Worm (Caenorhabditis elegans) whole organism, L4 larva: ENCODE measurements around the gene srz-20.

Experiments
- attf-4 ChIP-seq: sonication (generic microtip); optimal IDR thresholded peaks from 3 replicates; lab custom pipeline; 2017; ENCODE audit warnings: missing biosample characterization, missing genetic modification characterization
- dpl-1 ChIP-seq: fragments of 150-350 bp; optimal IDR thresholded peaks from 2 replicates; lab custom pipeline; 2014; ENCODE audit warnings: missing biosample characterization, missing genetic modification reagents, missing genetic modification characterization
- egl-27 ChIP-seq: sonication (generic microtip); optimal IDR thresholded peaks from 3 replicates; lab custom pipeline; 2017; ENCODE audit warnings: missing biosample characterization, missing genetic modification reagents, missing genetic modification characterization
- fos-1 ChIP-seq: fragments of 150-350 bp; optimal IDR thresholded peaks from 2 replicates; lab custom pipeline; 2014; ENCODE audit warnings: missing biosample characterization, missing genetic modification characterization
- hlh-30 ChIP-seq: sonication (generic microtip); optimal IDR thresholded peaks from 2 replicates; lab custom pipeline; 2017; ENCODE audit warnings: antibody characterized with exemption, mild to moderate bottlenecking, missing genetic modification characterization, missing compliant biosample characterization; ENCODE audit not compliant: insufficient read depth
- lin-15B ChIP-seq: fragments of 150-350 bp; sonication (generic microtip); optimal IDR thresholded peaks from 3 replicates; lab custom pipeline; 2014; ENCODE audit warnings: missing biosample characterization, missing genetic modification characterization
- mdl-1 ChIP-seq, 2 experiments: fragments of 150-350 bp in 1 of 2; sonication (generic microtip) in 1 of 2; optimal IDR thresholded peaks; 2 replicates each; lab custom pipeline; 2014 to 2017; ENCODE audit warnings: missing biosample characterization in 2 of 2, missing genetic modification characterization in 2 of 2
- mdt-29 ChIP-seq: fragments of 200-800 bp; sonication (Bioruptor generic); IDR thresholded peaks from 2 replicates; pipeline ENCODE4 v1.3.6; 2022; ENCODE audit warnings: missing genetic modification reagents, missing genetic modification characterization, missing compliant biosample characterization
- mep-1 ChIP-seq: fragments of 150-350 bp; sonication (generic microtip); optimal IDR thresholded peaks from 3 replicates; lab custom pipeline; 2014; ENCODE audit warnings: missing biosample characterization, missing genetic modification characterization
- nhr-11 ChIP-seq: fragments of 150-350 bp; optimal IDR thresholded peaks from 2 replicates; lab custom pipeline; 2014; ENCODE audit warnings: missing biosample characterization, missing genetic modification characterization
- pha-4 ChIP-seq, 2 experiments: fragments of 150-350 bp in 1 of 2; fragments of 200-800 bp in 1 of 2; sonication (Bioruptor generic) in 1 of 2; IDR thresholded peaks in 1 of 2; optimal IDR thresholded peaks in 1 of 2; 2 replicates each; pipeline versions ENCODE4 v1.3.6 to Lab custom; 2014 to 2022; ENCODE audit warnings: missing genetic modification characterization in 2 of 2, missing genetic modification reagents in 2 of 2, missing biosample characterization in 1 of 2, missing compliant biosample characterization in 1 of 2
- php-3 ChIP-seq: fragments of 200-800 bp; sonication (Bioruptor generic); IDR thresholded peaks from 2 replicates; pipeline ENCODE4 v1.3.6; 2022; ENCODE audit warnings: missing genetic modification reagents, missing genetic modification characterization, missing compliant biosample characterization
- snpc-4 ChIP-seq: fragments of 150-350 bp; optimal IDR thresholded peaks from 2 replicates; lab custom pipeline; 2014; ENCODE audit warnings: missing biosample characterization, missing genetic modification characterization
- spr-1 ChIP-seq: sonication (generic microtip); optimal IDR thresholded peaks from 2 replicates; lab custom pipeline; 2016; ENCODE audit warnings: mild to moderate bottlenecking, missing genetic modification characterization, missing compliant biosample characterization

DNA sequence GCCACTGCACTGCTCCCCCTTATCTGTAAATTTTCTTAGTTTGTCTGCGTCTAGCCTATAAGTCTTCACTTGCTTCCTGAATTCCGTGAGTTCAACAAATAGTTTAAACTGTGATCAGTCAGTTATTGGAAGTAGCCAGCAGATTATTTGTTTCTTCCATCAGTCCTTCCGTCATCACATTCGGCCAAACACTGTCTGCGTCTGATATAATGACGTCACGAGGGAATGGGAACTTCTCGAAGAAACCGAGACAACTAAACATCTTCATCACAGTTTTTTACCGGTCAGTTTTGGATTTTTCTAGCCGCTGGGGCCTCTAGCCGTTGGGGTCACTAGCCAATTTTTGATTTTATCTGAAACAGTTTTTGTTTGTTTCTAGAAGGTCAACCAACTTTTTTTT lies 49.4 kb upstream of the srz-20 start:
- TF ChIP-seq hlh-30 (tag; lab: Kevin White, UChicago) (peak; percentile 12), egl-27 (tag; lab: Kevin White, UChicago) (no peak), snpc-4 (tag; lab: Kevin White, UChicago) (no peak), pha-4 (GFP tag; IDR thresholded peaks at IDR 0.05; lab: Robert Waterston, UW) (no peak), pha-4 (tag; optimal IDR thresholded peaks at IDR 0.05; lab: Kevin White, UChicago) (no peak), php-3 (GFP tag; lab: Robert Waterston, UW) (no peak), spr-1 (tag; lab: Kevin White, UChicago) (no peak), nhr-11 (tag; lab: Kevin White, UChicago) (no peak), fos-1 (tag; lab: Kevin White, UChicago) (no peak), dpl-1 (no peak), mdt-29 (GFP tag; lab: Robert Waterston, UW) (no peak), attf-4 (tag; lab: Kevin White, UChicago) (no peak), mdl-1 (tag; optimal IDR thresholded peaks at IDR 0.05; lab: Kevin White, UChicago) (no peak), mep-1 (tag; lab: Kevin White, UChicago) (no peak), lin-15B (tag; lab: Kevin White, UChicago) (no peak)
